Fruit fly (Drosophila melanogaster): Measurements from ENCODE around the gene CG1789.

Gene CG1789

DNA sequence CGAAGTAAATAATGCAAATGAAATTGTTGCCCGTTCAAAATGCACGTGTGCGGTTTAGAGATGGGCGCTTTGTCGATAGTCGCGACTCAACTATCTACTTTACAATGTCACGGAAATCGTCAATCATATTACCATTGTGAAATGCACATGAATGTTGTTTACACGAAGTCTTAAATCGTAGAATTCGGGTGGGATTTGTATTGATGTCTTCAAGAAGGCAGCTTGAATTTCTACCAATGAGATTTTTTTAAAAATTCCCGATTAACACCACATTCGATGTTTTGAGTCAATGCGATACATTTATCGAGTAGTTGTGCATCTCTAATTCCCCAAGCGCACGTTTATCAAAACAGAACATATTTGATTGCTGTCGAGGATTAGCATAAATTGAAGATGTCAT, at the start of gene CG1789 (continued):
- TF ChIP-seq CG7372 (GFP tag; IDR thresholded peaks at IDR 0.05) (peak; percentile 26; the same call in 1 of the 2 replicates), CG4360 (GFP tag; IDR thresholded peaks at IDR 0.05) (no peak), CG10321 (GFP tag; IDR thresholded peaks at IDR 0.05) (no peak), grau (tag; optimal IDR thresholded peaks at IDR 0.05) (peak; percentile 30), mam (GFP tag; optimal IDR thresholded peaks at IDR 0.05) (peak; percentile 63), twi (tag; optimal IDR thresholded peaks at IDR 0.05) (peak; percentile 2), sens (GFP tag) (peak; percentile 85), HmgZ (tag; optimal IDR thresholded peaks at IDR 0.05) (peak; percentile 50), dysf (GFP tag; IDR thresholded peaks at IDR 0.05) (0 out of 3 replicates have a peak, but pooled peaks have one; percentile 30), crp (GFP tag; optimal IDR thresholded peaks at IDR 0.05) (peak in 1 of 2 experiments; percentile 32), ewg (GFP tag; optimal IDR thresholded peaks at IDR 0.05) (no peak), sug (tag; optimal IDR thresholded peaks at IDR 0.05) (peak; percentile 58), Lpt (GFP tag; optimal IDR thresholded peaks at IDR 0.05) (no peak), org-1 (GFP tag; optimal IDR thresholded peaks at IDR 0.05) (no peak), CG10274 (GFP tag; optimal IDR thresholded peaks at IDR 0.05) (no peak), pfk (GFP tag; optimal IDR thresholded peaks at IDR 0.05) (no peak), zf30C (GFP tag; optimal IDR thresholded peaks at IDR 0.05) (no peak), Ravus (GFP tag; IDR thresholded peaks at IDR 0.05) (no peak), D19A (tag; optimal IDR thresholded peaks at IDR 0.05) (no peak), Trl (optimal IDR thresholded peaks at IDR 0.05) (no peak), Trl (GFP tag; optimal IDR thresholded peaks at IDR 0.05) (peak; percentile 50), knrl (GFP tag; IDR thresholded peaks at IDR 0.05; ENCODE audit: partially characterized antibody) (peak; percentile 91), CG13424 (tag; optimal IDR thresholded peaks at IDR 0.05) (peak; percentile 29), dpn (GFP tag; optimal IDR thresholded peaks at IDR 0.05) (peak; percentile 30 to 60), pb (GFP tag; optimal IDR thresholded peaks at IDR 0.05) (peak; percentile 10), CG13894 (tag; optimal IDR thresholded peaks at IDR 0.05) (peak; percentile 37), CG11560 (tag; IDR thresholded peaks at IDR 0.05) (peak; percentile 75; the same call in 2 of the 3 replicates), CG16813 (GFP tag; IDR thresholded peaks at IDR 0.05; ENCODE audit: partially characterized antibody) (peak; percentile 86), mld (GFP tag; IDR thresholded peaks at IDR 0.05; ENCODE audit: partially characterized antibody) (peak; percentile 69; the same call in 1 of the 3 replicates), CG13775 (GFP tag; optimal IDR thresholded peaks at IDR 0.05) (no peak), CG11456 (GFP tag; IDR thresholded peaks at IDR 0.05) (no peak), danr (GFP tag; IDR thresholded peaks at IDR 0.05) (no peak), ind (GFP tag; optimal IDR thresholded peaks at IDR 0.05) (peak; percentile 9), Hsf (GFP tag; optimal IDR thresholded peaks at IDR 0.05) (peak; percentile 7), Pdp1 (GFP tag; optimal IDR thresholded peaks at IDR 0.05) (peak; percentile 28 to 42), CG7556 (GFP tag; optimal IDR thresholded peaks at IDR 0.05) (no peak), Doc3 (GFP tag; IDR thresholded peaks at IDR 0.05; ENCODE audit: partially characterized antibody) (peak; percentile 94), sob (GFP tag; IDR thresholded peaks at IDR 0.05) (peak; percentile 38; the same call in 1 of the 2 replicates), CG15011 (GFP tag; optimal IDR thresholded peaks at IDR 0.05) (no peak), MESR4 (GFP tag; optimal IDR thresholded peaks at IDR 0.05) (peak; percentile 12), Opbp (GFP tag; IDR thresholded peaks at IDR 0.05; ENCODE audit: partially characterized antibody) (peak; percentile 78; the same call in 2 of the 3 replicates), zen2 (GFP tag; IDR thresholded peaks at IDR 0.05; ENCODE audit: partially characterized antibody) (peak; percentile 90; the same call in 2 of the 3 replicates), pzg (GFP tag; optimal IDR thresholded peaks at IDR 0.05) (peak; percentile 56), CG30403 (GFP tag; optimal IDR thresholded peaks at IDR 0.05) (peak; percentile 34), tna (GFP tag; IDR thresholded peaks at IDR 0.05; ENCODE audit: partially characterized antibody) (peak; percentile 67), Optix (GFP tag; IDR thresholded peaks at IDR 0.05) (no peak), br (optimal IDR thresholded peaks at IDR 0.05) (no peak), CG2116 (GFP tag; optimal IDR thresholded peaks at IDR 0.05) (peak; percentile 75), ato (GFP tag; IDR thresholded peaks at IDR 0.05; ENCODE audit: partially characterized antibody) (peak; percentile 79), D19B (GFP tag; optimal IDR thresholded peaks at IDR 0.05) (no peak)

All from whole organism, embryonic.